Fruit fly (Drosophila melanogaster) whole organism, embryonic: ENCODE measurements around the gene Kmn2.

ENCODE experiments used
- Atf3 ChIP-seq: fragments of 200-800 bp; sonication (Bioruptor generic); optimal IDR thresholded peaks from 3 replicates; lab custom pipeline; 2016; ENCODE audit warnings: missing biosample characterization, missing genetic modification characterization
- BEAF-32 ChIP-seq: fragments of 200-800 bp; sonication (Bioruptor generic); optimal IDR thresholded peaks from 3 replicates; lab custom pipeline; 2017; ENCODE audit warnings: missing biosample characterization, missing genetic modification characterization, mild to moderate bottlenecking, moderate library complexity, missing genetic modification reagents
- CG11093 ChIP-seq: fragments of 200-800 bp; sonication (Bioruptor generic); IDR thresholded peaks from 3 replicates; pipeline ENCODE4 v1.3.6; 2022; ENCODE audit warnings: missing biosample characterization, missing genetic modification characterization
- CG11504 ChIP-seq: fragments of 200-800 bp; sonication (Bioruptor generic); optimal IDR thresholded peaks from 3 replicates; lab custom pipeline; 2019; ENCODE audit warnings: missing biosample characterization, mild to moderate bottlenecking, missing genetic modification characterization, moderate library complexity
- CG14965 ChIP-seq: fragments of 200-800 bp; sonication (Bioruptor generic); optimal IDR thresholded peaks from 2 replicates; lab custom pipeline; 2016; ENCODE audit warnings: missing biosample characterization, missing genetic modification characterization, borderline replicate concordance
- CG17568 ChIP-seq: fragments of 200-800 bp; sonication (Bioruptor generic); optimal IDR thresholded peaks from 2 replicates; lab custom pipeline; 2018; ENCODE audit warnings: missing biosample characterization, mild to moderate bottlenecking, missing genetic modification characterization, moderate library complexity
- CG18619 ChIP-seq: fragments of 200-800 bp; sonication (Bioruptor generic); optimal IDR thresholded peaks from 3 replicates; lab custom pipeline; 2017; ENCODE audit warnings: missing biosample characterization, mild to moderate bottlenecking, missing genetic modification characterization
- CG2120 ChIP-seq: fragments of 200-800 bp; sonication (Bioruptor generic); optimal IDR thresholded peaks from 3 replicates; lab custom pipeline; 2016; ENCODE audit warnings: missing biosample characterization, missing genetic modification characterization
- CG32772 ChIP-seq: fragments of 200-800 bp; sonication (Bioruptor generic); IDR thresholded peaks from 2 replicates; pipeline ENCODE4 v1.3.6; 2022; ENCODE audit warnings: missing biosample characterization, missing genetic modification characterization
- CG4424 ChIP-seq: fragments of 200-800 bp; sonication (Bioruptor generic); optimal IDR thresholded peaks from 3 replicates; lab custom pipeline; 2016; ENCODE audit warnings: missing biosample characterization, missing genetic modification characterization
- CG5245 ChIP-seq: fragments of 200-800 bp; sonication (Bioruptor generic); optimal IDR thresholded peaks from 3 replicates; lab custom pipeline; 2016; ENCODE audit warnings: missing biosample characterization, missing genetic modification characterization
- CG6254 ChIP-seq: fragments of 200-800 bp; sonication (Bioruptor generic); optimal IDR thresholded peaks from 3 replicates; lab custom pipeline; 2017; ENCODE audit warnings: mild to moderate bottlenecking, missing biosample characterization, missing genetic modification reagents, missing genetic modification characterization
- CG6689 ChIP-seq: fragments of 200-800 bp; sonication (Bioruptor generic); IDR thresholded peaks from 2 replicates; pipeline ENCODE4 v1.3.6; 2022; ENCODE audit warnings: missing biosample characterization, missing genetic modification characterization
- CG6765 ChIP-seq: fragments of 200-800 bp; sonication (Bioruptor generic); optimal IDR thresholded peaks from 3 replicates; lab custom pipeline; 2017; ENCODE audit warnings: missing biosample characterization, mild to moderate bottlenecking, missing genetic modification characterization
- CG7556 ChIP-seq: fragments of 200-800 bp; sonication (Bioruptor generic); optimal IDR thresholded peaks from 2 replicates; lab custom pipeline; 2017; ENCODE audit warnings: missing biosample characterization, mild to moderate bottlenecking, missing genetic modification characterization
- CG8359 ChIP-seq: fragments of 200-800 bp; sonication (Bioruptor generic); optimal IDR thresholded peaks from 2 replicates; lab custom pipeline; 2017; ENCODE audit warnings: missing biosample characterization, mild to moderate bottlenecking, missing genetic modification characterization, borderline replicate concordance
- Chrac-16 ChIP-seq: fragments of 200-800 bp; sonication (Bioruptor generic); optimal IDR thresholded peaks from 3 replicates; lab custom pipeline; 2016; ENCODE audit warnings: missing biosample characterization, missing genetic modification characterization
- D ChIP-seq, 2 experiments: fragments of 200-800 bp in 1 of 2; fragments of >200 bp in 1 of 2; sonication (Bioruptor generic) in 1 of 2; optimal IDR thresholded peaks; 2 replicates in 1 of 2; 3 replicates in 1 of 2; lab custom pipeline; 2017; ENCODE audit warnings: mild to moderate bottlenecking in 1 of 2, missing biosample characterization in 1 of 2, missing genetic modification characterization in 1 of 2, missing genetic modification reagents in 1 of 2
- Deaf1 ChIP-seq: fragments of 200-800 bp; optimal IDR thresholded peaks from 3 replicates; lab custom pipeline; 2019; ENCODE audit warnings: missing biosample characterization, mild to moderate bottlenecking, missing genetic modification characterization, moderate library complexity
- Drgx ChIP-seq: fragments of 200-800 bp; sonication (Bioruptor generic); IDR thresholded peaks from 2 replicates; pipeline ENCODE4 v1.3.6; 2022; ENCODE audit warnings: missing biosample characterization, missing genetic modification characterization
- Gsc ChIP-seq: fragments of 200-800 bp; sonication (Bioruptor generic); IDR thresholded peaks from 2 replicates; pipeline ENCODE4 v1.3.6; 2022; ENCODE audit warnings: missing biosample characterization, missing genetic modification characterization
- HLH3B ChIP-seq: fragments of 200-800 bp; sonication (Bioruptor generic); IDR thresholded peaks from 2 replicates; pipeline ENCODE4 v1.3.6; 2022; ENCODE audit warnings: missing biosample characterization, missing genetic modification characterization
- Hey ChIP-seq: fragments of 200-800 bp; sonication (Bioruptor generic); optimal IDR thresholded peaks from 3 replicates; lab custom pipeline; 2018; ENCODE audit warnings: missing biosample characterization, mild to moderate bottlenecking, missing genetic modification characterization
- HmgD ChIP-seq: fragments of 200-800 bp; sonication (Bioruptor generic); optimal IDR thresholded peaks from 3 replicates; lab custom pipeline; 2016; ENCODE audit warnings: missing biosample characterization, missing genetic modification characterization
- Hr3 ChIP-seq: fragments of 200-800 bp; sonication (Bioruptor generic); optimal IDR thresholded peaks from 3 replicates; lab custom pipeline; 2016; ENCODE audit warnings: missing biosample characterization, missing genetic modification characterization
- Hr51 ChIP-seq, 2 experiments: fragments of 200-800 bp; sonication (Bioruptor generic); optimal IDR thresholded peaks; 2 replicates in 1 of 2; 3 replicates in 1 of 2; lab custom pipeline; 2016 to 2018; ENCODE audit warnings: missing biosample characterization in 2 of 2, missing genetic modification characterization in 2 of 2, mild to moderate bottlenecking in 1 of 2, moderate library complexity in 1 of 2
- Hr78 ChIP-seq, 2 experiments: fragments of 200-800 bp in 1 of 2; fragments of >200 bp in 1 of 2; sonication (Bioruptor generic) in 1 of 2; optimal IDR thresholded peaks; 2 replicates each; lab custom pipeline; 2017 to 2019; ENCODE audit warnings: missing biosample characterization in 2 of 2, missing genetic modification characterization in 2 of 2, mild to moderate bottlenecking in 1 of 2, moderate library complexity in 1 of 2
- Jarid2 ChIP-seq: fragments of 200-800 bp; sonication (Bioruptor generic); optimal IDR thresholded peaks from 3 replicates; lab custom pipeline; 2017; ENCODE audit warnings: mild to moderate bottlenecking, missing biosample characterization, missing genetic modification reagents, missing genetic modification characterization
- Max ChIP-seq: fragments of 200-800 bp; sonication (Bioruptor generic); optimal IDR thresholded peaks from 2 replicates; lab custom pipeline; 2016; ENCODE audit warnings: missing biosample characterization, mild to moderate bottlenecking, missing genetic modification characterization
- Mes4 ChIP-seq: fragments of 200-800 bp; sonication (Bioruptor generic); optimal IDR thresholded peaks from 2 replicates; lab custom pipeline; 2016; ENCODE audit warnings: missing biosample characterization, missing genetic modification characterization
- NFAT ChIP-seq: fragments of 200-800 bp; sonication (Bioruptor generic); IDR thresholded peaks from 2 replicates; pipeline ENCODE4 v1.3.6; 2022; ENCODE audit warnings: missing biosample characterization, missing genetic modification characterization
- Ravus ChIP-seq: fragments of 200-800 bp; sonication (Bioruptor generic); IDR thresholded peaks from 2 replicates; pipeline ENCODE4 v1.3.6; 2022; ENCODE audit warnings: missing biosample characterization, missing genetic modification characterization
- Rx ChIP-seq: fragments of 200-800 bp; sonication (Bioruptor generic); IDR thresholded peaks from 2 replicates; pipeline ENCODE4 v1.3.6; 2022; ENCODE audit warnings: missing biosample characterization, missing genetic modification characterization
- ara ChIP-seq: fragments of 200-800 bp; sonication (Bioruptor generic); IDR thresholded peaks from 2 replicates; pipeline ENCODE4 v1.3.6; 2022; ENCODE audit warnings: missing biosample characterization, missing genetic modification characterization
- fd102C ChIP-seq: fragments of 200-800 bp; sonication (Bioruptor generic); optimal IDR thresholded peaks from 2 replicates; lab custom pipeline; 2018; ENCODE audit warnings: missing biosample characterization, mild to moderate bottlenecking, missing genetic modification characterization, moderate library complexity
- fd64A ChIP-seq: fragments of 200-800 bp; sonication (Bioruptor generic); optimal IDR thresholded peaks from 3 replicates; lab custom pipeline; 2018; ENCODE audit warnings: missing biosample characterization, mild to moderate bottlenecking, missing genetic modification characterization
- gem ChIP-seq: fragments of 200-800 bp; sonication (Bioruptor generic); optimal IDR thresholded peaks from 2 replicates; lab custom pipeline; 2019; ENCODE audit warnings: missing biosample characterization, mild to moderate bottlenecking, missing genetic modification characterization, moderate library complexity
- hb ChIP-seq: fragments of 200-800 bp; sonication (Bioruptor generic); IDR thresholded peaks from 3 replicates; pipeline ENCODE4 v1.3.6; 2022; ENCODE audit warnings: missing biosample characterization, missing genetic modification characterization; ENCODE audit not compliant: partially characterized antibody
- kah ChIP-seq: fragments of 200-800 bp; sonication (Bioruptor generic); optimal IDR thresholded peaks from 2 replicates; lab custom pipeline; 2018; ENCODE audit warnings: missing biosample characterization, mild to moderate bottlenecking, missing genetic modification characterization
- klu ChIP-seq: fragments of 200-800 bp; sonication (Bioruptor generic); IDR thresholded peaks from 2 replicates; pipeline ENCODE4 v1.3.6; 2022; ENCODE audit warnings: missing biosample characterization, missing genetic modification characterization
- otp ChIP-seq: fragments of 200-800 bp; sonication (Bioruptor generic); IDR thresholded peaks from 3 replicates; pipeline ENCODE4, ENCODE4 v1.3.6; 2022; ENCODE audit warnings: missing biosample characterization, missing genetic modification characterization
- psq ChIP-seq: fragments of 200-800 bp; sonication (Bioruptor generic); optimal IDR thresholded peaks from 2 replicates; lab custom pipeline; 2017; ENCODE audit warnings: missing biosample characterization, missing genetic modification characterization
- sim ChIP-seq: fragments of 200-800 bp; sonication (Bioruptor generic); IDR thresholded peaks from 2 replicates; pipeline ENCODE4 v1.3.6; 2022; ENCODE audit warnings: missing biosample characterization, missing genetic modification characterization
- stc ChIP-seq: fragments of 200-800 bp; sonication (Bioruptor generic); IDR thresholded peaks from 2 replicates; pipeline ENCODE4 v1.3.6; 2022; ENCODE audit warnings: missing biosample characterization, missing genetic modification characterization
- tgo ChIP-seq: fragments of 200-800 bp; sonication (Bioruptor generic); IDR thresholded peaks from 3 replicates; pipeline ENCODE4 v1.3.6; 2022; ENCODE audit warnings: missing biosample characterization, missing genetic modification characterization
- trem ChIP-seq: fragments of 200-800 bp; optimal IDR thresholded peaks from 3 replicates; lab custom pipeline; 2019; ENCODE audit warnings: missing biosample characterization, mild to moderate bottlenecking, missing genetic modification characterization, moderate library complexity
- trh ChIP-seq: fragments of 200-800 bp; sonication (Bioruptor generic); optimal IDR thresholded peaks from 2 replicates; lab custom pipeline; 2016; ENCODE audit warnings: missing biosample characterization, missing genetic modification characterization
- unc-4 ChIP-seq: fragments of 200-800 bp; sonication (Bioruptor generic); IDR thresholded peaks from 2 replicates; pipeline ENCODE4 v1.3.6; 2022; ENCODE audit warnings: missing biosample characterization, missing genetic modification characterization; ENCODE audit not compliant: partially characterized antibody
- zfh1 ChIP-seq: fragments of 200-800 bp; sonication (Bioruptor generic); IDR thresholded peaks from 3 replicates; pipeline ENCODE4 v1.3.6; 2022; ENCODE audit warnings: missing biosample characterization, missing genetic modification characterization

The Kmn2 gene

DNA sequence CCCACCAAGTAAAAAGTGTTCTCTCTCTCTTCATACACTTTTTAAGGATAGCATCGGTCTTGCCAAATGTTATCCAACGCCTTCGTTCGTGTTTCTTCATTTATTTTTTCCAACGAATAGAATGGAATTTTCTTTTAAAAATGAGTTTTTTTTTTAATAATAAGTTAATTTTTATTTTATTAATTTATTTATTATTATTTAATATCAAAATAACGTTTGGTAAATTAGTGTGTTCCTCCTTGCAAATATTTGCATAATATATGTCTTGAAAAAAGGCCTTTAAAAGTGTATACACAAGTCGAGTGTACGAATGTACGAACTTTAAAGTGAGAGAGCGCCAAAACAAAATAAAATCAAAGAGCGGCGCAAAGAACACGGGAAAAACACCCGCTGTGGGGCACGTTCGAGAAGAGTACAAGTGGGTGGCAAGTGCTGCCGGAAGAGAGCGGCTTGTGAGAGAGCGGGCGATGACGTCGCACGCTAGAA, 26.1 kb upstream of the Kmn2 start (continued):
- no peak for TF ChIP-seq Mes4 (GFP tag; lab: Kevin White, UChicago)
- peak; percentile 27 for TF ChIP-seq Jarid2
- no peak for TF ChIP-seq Hey (tag; lab: Kevin White, UChicago)
- peak; percentile 68 for TF ChIP-seq CG6765 (GFP tag; lab: Kevin White, UChicago)
- TF ChIP-seq fd102C = no peak
- TF ChIP-seq CG6254 (GFP tag; lab: Kevin White, UChicago) = peak; percentile 76
- peak; percentile 67; the same call in 2 of the 3 replicates for TF ChIP-seq tgo (GFP tag; lab: Robert Waterston, UW)
- TF ChIP-seq Hr78 (GFP tag; optimal IDR thresholded peaks at IDR 0.05; lab: Kevin White, UChicago) = peak in 1 of 2 experiments; percentile 76
- TF ChIP-seq CG6689 (GFP tag; lab: Robert Waterston, UW) = peak; percentile 78
- peak; percentile 41 to 96 for TF ChIP-seq Hr51 (GFP tag; optimal IDR thresholded peaks at IDR 0.05; lab: Kevin White, UChicago)
- peak; percentile 96 for TF ChIP-seq gem (tag; lab: Kevin White, UChicago)
- 0 out of 3 replicates have a peak, but pooled peaks have one; percentile 50 for TF ChIP-seq zfh1 (GFP tag; lab: Robert Waterston, UW)
- TF ChIP-seq otp (GFP tag; lab: Robert Waterston, UW) = no peak
- peak; percentile 48 for TF ChIP-seq psq (GFP tag; lab: Kevin White, UChicago)
- TF ChIP-seq unc-4 = no peak
- no peak for TF ChIP-seq BEAF-32 (GFP tag; lab: Kevin White, UChicago)
- no peak for TF ChIP-seq fd64A (GFP tag; lab: Kevin White, UChicago)
- TF ChIP-seq CG8359 (GFP tag; lab: Kevin White, UChicago) = peak; percentile 61
- no peak; the same call in 1 of the 2 replicates for TF ChIP-seq Ravus
- TF ChIP-seq CG32772 = peak; percentile 56; the same call in 1 of the 2 replicates
- TF ChIP-seq CG11504 (tag; lab: Kevin White, UChicago) = peak; percentile 90
- peak; percentile 70 for TF ChIP-seq NFAT (GFP tag; lab: Robert Waterston, UW)
- TF ChIP-seq CG2120 = peak; percentile 77
- peak; percentile 71 for TF ChIP-seq CG4424 (GFP tag; lab: Kevin White, UChicago)
- peak; percentile 91 for TF ChIP-seq Hr3
- TF ChIP-seq HLH3B (GFP tag; lab: Robert Waterston, UW) = peak; percentile 70
- peak; percentile 65 for TF ChIP-seq Drgx
- TF ChIP-seq klu (GFP tag; lab: Robert Waterston, UW) = peak; percentile 15; the same call in 1 of the 2 replicates
- TF ChIP-seq trem (tag; lab: Kevin White, UChicago) = peak; percentile 71
- TF ChIP-seq sim = peak; percentile 26; the same call in 1 of the 2 replicates
- TF ChIP-seq Deaf1 (tag; lab: Kevin White, UChicago) = no peak
- TF ChIP-seq Rx = no peak
- TF ChIP-seq Atf3 (GFP tag; lab: Kevin White, UChicago) = peak; percentile 25
- peak; percentile 52 for TF ChIP-seq CG5245 (GFP tag; lab: Kevin White, UChicago)
- peak; percentile 61 for TF ChIP-seq Max (GFP tag; lab: Kevin White, UChicago)
- TF ChIP-seq CG7556 (GFP tag; lab: Kevin White, UChicago) = peak; percentile 98
- peak; percentile 49 for TF ChIP-seq stc (GFP tag; lab: Robert Waterston, UW)
- TF ChIP-seq hb (GFP tag; lab: Robert Waterston, UW) = no peak
- TF ChIP-seq kah (GFP tag; lab: Kevin White, UChicago) = peak; percentile 63
- TF ChIP-seq CG18619 = peak; percentile 93
- TF ChIP-seq ara = peak; percentile 26; the same call in 1 of the 2 replicates
- TF ChIP-seq Gsc (GFP tag; lab: Robert Waterston, UW) = no peak
- TF ChIP-seq HmgD (GFP tag; lab: Kevin White, UChicago) = no peak
- TF ChIP-seq CG14965 (GFP tag; lab: Kevin White, UChicago) = no peak
- TF ChIP-seq CG11093 (GFP tag; lab: Robert Waterston, UW) = peak; percentile 34; the same call in 1 of the 3 replicates
- TF ChIP-seq Chrac-16 (GFP tag; lab: Kevin White, UChicago) = peak; percentile 78
- no peak for TF ChIP-seq D (optimal IDR thresholded peaks at IDR 0.05; lab: Kevin White, UChicago)
- TF ChIP-seq D (GFP tag; optimal IDR thresholded peaks at IDR 0.05; lab: Kevin White, UChicago) = peak; percentile 82
- peak; percentile 50 for TF ChIP-seq CG17568
- TF ChIP-seq trh (GFP tag; lab: Kevin White, UChicago) = peak; percentile 43
